Fruit fly (Drosophila melanogaster): ENCODE results near the gene Ac3.

dm6 chr2L:21683053-21683767, 50.8 kb downstream of the Ac3 start:
- TF ChIP-seq psq (optimal IDR thresholded peaks at IDR 0.05) (no peak), usp (GFP tag; optimal IDR thresholded peaks at IDR 0.05) (no peak), pan (optimal IDR thresholded peaks at IDR 0.05) (no peak)
